Worm (Caenorhabditis elegans) whole organism, L4 larva: Measurements from ENCODE around the gene eif-3.F.

Experiments
- ama-1 ChIP-seq: fragments of 150-350 bp; optimal IDR thresholded peaks from 2 replicates; lab custom pipeline; 2014; ENCODE audit warnings: inconsistent platforms, mixed read lengths
- fkh-10 ChIP-seq: fragments of 150-350 bp; optimal IDR thresholded peaks from 2 replicates; lab custom pipeline; 2014; ENCODE audit warnings: missing biosample characterization, missing genetic modification reagents, missing genetic modification characterization

ce11 chrII:9295678-9296077 lies 35.8 kb upstream of the eif-3.F start, which contains the start of gene C01G6.9:
- no peak for TF ChIP-seq fkh-10 (GFP tag; lab: Kevin White, UChicago)
- no peak for TF ChIP-seq ama-1 (lab: Kevin White, UChicago)
